Fruit fly (Drosophila melanogaster): Measurements from ENCODE around the gene FucT6.

FucT6 gene

dm6 chrX:11685918-11686640 is 23.7 kb downstream of the FucT6 start (continued):
- TF ChIP-seq eve (GFP tag; optimal IDR thresholded peaks at IDR 0.05) = no peak
- no peak for TF ChIP-seq Dip3 (GFP tag; optimal IDR thresholded peaks at IDR 0.05)
- TF ChIP-seq Lpt (GFP tag; optimal IDR thresholded peaks at IDR 0.05) = no peak
- TF ChIP-seq CG4707 (GFP tag; optimal IDR thresholded peaks at IDR 0.05) = peak; percentile 53
- no peak; the same call in 1 of the 2 replicates for TF ChIP-seq cas (GFP tag; IDR thresholded peaks at IDR 0.05)
- no peak for TF ChIP-seq zf30C (GFP tag; optimal IDR thresholded peaks at IDR 0.05)
- no peak for TF ChIP-seq ind (GFP tag; optimal IDR thresholded peaks at IDR 0.05)
- TF ChIP-seq CG31441 (GFP tag; IDR thresholded peaks at IDR 0.05) = no peak
- no peak for TF ChIP-seq ewg (GFP tag; optimal IDR thresholded peaks at IDR 0.05)
- no peak for TF ChIP-seq CG12942 (GFP tag; optimal IDR thresholded peaks at IDR 0.05)
- TF ChIP-seq CG12071 (GFP tag; optimal IDR thresholded peaks at IDR 0.05) = peak; percentile 76
- TF ChIP-seq Ssrp (tag; optimal IDR thresholded peaks at IDR 0.05) = no peak
- no peak for TF ChIP-seq CG7745 (tag; optimal IDR thresholded peaks at IDR 0.05)
- no peak for TF ChIP-seq MBD-R2 (GFP tag; IDR thresholded peaks at IDR 0.05)
- peak; percentile 41; the same call in 1 of the 2 replicates for TF ChIP-seq ranshi (GFP tag; IDR thresholded peaks at IDR 0.05)
- TF ChIP-seq chif (GFP tag; optimal IDR thresholded peaks at IDR 0.05) = no peak
- TF ChIP-seq TFAM (GFP tag; optimal IDR thresholded peaks at IDR 0.05) = no peak
- no peak for TF ChIP-seq HmgD (GFP tag; optimal IDR thresholded peaks at IDR 0.05)
- peak; percentile 18 for TF ChIP-seq CG33213 (GFP tag; optimal IDR thresholded peaks at IDR 0.05)
- TF ChIP-seq bab2 (GFP tag; optimal IDR thresholded peaks at IDR 0.05) = no peak
- TF ChIP-seq CG16779 (GFP tag; IDR thresholded peaks at IDR 0.05) = no peak
- no peak for TF ChIP-seq CG3995 (GFP tag; optimal IDR thresholded peaks at IDR 0.05)
- no peak for TF ChIP-seq CG3726 (GFP tag; IDR thresholded peaks at IDR 0.05)
- TF ChIP-seq CG4424 (GFP tag; optimal IDR thresholded peaks at IDR 0.05) = no peak
- peak; percentile 25 for TF ChIP-seq Sry-β (GFP tag; optimal IDR thresholded peaks at IDR 0.05)
- peak; percentile 80 for TF ChIP-seq CG17385 (GFP tag; optimal IDR thresholded peaks at IDR 0.05)
- no peak for TF ChIP-seq ssp (GFP tag; IDR thresholded peaks at IDR 0.05)
- TF ChIP-seq btn (GFP tag; optimal IDR thresholded peaks at IDR 0.05) = no peak
- peak; percentile 51 for TF ChIP-seq pfk (GFP tag; optimal IDR thresholded peaks at IDR 0.05)
- peak; percentile 6 for TF ChIP-seq crc (GFP tag; optimal IDR thresholded peaks at IDR 0.05)
- peak; percentile 54 for TF ChIP-seq Vsx1 (GFP tag; optimal IDR thresholded peaks at IDR 0.05)
- peak; percentile 82 for TF ChIP-seq grn (GFP tag; optimal IDR thresholded peaks at IDR 0.05)
- TF ChIP-seq Dek (tag; optimal IDR thresholded peaks at IDR 0.05) = no peak
- TF ChIP-seq CG2120 (GFP tag; optimal IDR thresholded peaks at IDR 0.05) = peak; percentile 19
- TF ChIP-seq rib (GFP tag; IDR thresholded peaks at IDR 0.05) = no peak
- peak; percentile 32 for TF ChIP-seq CG12219 (GFP tag; optimal IDR thresholded peaks at IDR 0.05)
- TF ChIP-seq Tbp (GFP tag; optimal IDR thresholded peaks at IDR 0.05) = no peak
- TF ChIP-seq CG18262 (tag; optimal IDR thresholded peaks at IDR 0.05) = peak; percentile 6
- no peak for TF ChIP-seq NFAT (GFP tag; IDR thresholded peaks at IDR 0.05)
- peak; percentile 29 for TF ChIP-seq Mes4 (GFP tag; optimal IDR thresholded peaks at IDR 0.05)
- TF ChIP-seq cato (GFP tag; optimal IDR thresholded peaks at IDR 0.05; ENCODE audit: borderline replicate concordance) = no peak
- TF ChIP-seq CG31365 (tag; optimal IDR thresholded peaks at IDR 0.05) = peak; percentile 55
- TF ChIP-seq scrt (GFP tag; optimal IDR thresholded peaks at IDR 0.05) = peak; percentile 28
- TF ChIP-seq Poxn (GFP tag; IDR thresholded peaks at IDR 0.05) = no peak
- no peak for TF ChIP-seq Stat92E (GFP tag; optimal IDR thresholded peaks at IDR 0.05)
- no peak for TF ChIP-seq nmo (GFP tag; optimal IDR thresholded peaks at IDR 0.05)
- TF ChIP-seq z (GFP tag; IDR thresholded peaks at IDR 0.05) = peak; percentile 65; the same call in 2 of the 3 replicates
- peak; percentile 30 for TF ChIP-seq CG4328 (GFP tag; optimal IDR thresholded peaks at IDR 0.05)
- no peak for TF ChIP-seq CG10267 (tag; optimal IDR thresholded peaks at IDR 0.05)
- no peak for TF ChIP-seq CG5953 (GFP tag; IDR thresholded peaks at IDR 0.05)

Data from whole organism, embryonic.